Fruit fly (Drosophila melanogaster) whole organism, embryonic: Measurements from ENCODE around the gene MFS9.

Source experiments
- ATbp ChIP-seq: fragments of 200-800 bp; sonication (Bioruptor generic); optimal IDR thresholded peaks from 2 replicates; lab custom pipeline; 2017; ENCODE audit warnings: missing biosample characterization, mild to moderate bottlenecking, missing genetic modification characterization, missing genetic modification reagents
- B-H2 ChIP-seq: fragments of 200-800 bp; sonication (Bioruptor generic); optimal IDR thresholded peaks from 2 replicates; lab custom pipeline; 2018; ENCODE audit warnings: missing biosample characterization, mild to moderate bottlenecking, missing genetic modification characterization
- BEAF-32 ChIP-seq: fragments of 200-800 bp; sonication (Bioruptor generic); optimal IDR thresholded peaks from 3 replicates; lab custom pipeline; 2017; ENCODE audit warnings: missing biosample characterization, missing genetic modification characterization, mild to moderate bottlenecking, moderate library complexity, missing genetic modification reagents
- CG11504 ChIP-seq: fragments of 200-800 bp; sonication (Bioruptor generic); optimal IDR thresholded peaks from 3 replicates; lab custom pipeline; 2019; ENCODE audit warnings: missing biosample characterization, mild to moderate bottlenecking, missing genetic modification characterization, moderate library complexity
- CG13287 ChIP-seq: fragments of 200-800 bp; sonication (Bioruptor generic); IDR thresholded peaks from 2 replicates; pipeline ENCODE4 v1.3.6; 2022; ENCODE audit warnings: missing biosample characterization, missing genetic modification characterization; ENCODE audit not compliant: partially characterized antibody
- CG15011 ChIP-seq: fragments of 200-800 bp; sonication (Bioruptor generic); optimal IDR thresholded peaks from 3 replicates; lab custom pipeline; 2018; ENCODE audit warnings: missing biosample characterization, mild to moderate bottlenecking, missing genetic modification characterization
- CG16815 ChIP-seq: fragments of 200-800 bp; sonication (Bioruptor generic); optimal IDR thresholded peaks from 3 replicates; lab custom pipeline; 2017; ENCODE audit warnings: missing biosample characterization, mild to moderate bottlenecking, missing genetic modification characterization
- CG17912 ChIP-seq: fragments of 200-800 bp; sonication (Bioruptor generic); optimal IDR thresholded peaks from 2 replicates; lab custom pipeline; 2018; ENCODE audit warnings: missing biosample characterization, mild to moderate bottlenecking, missing genetic modification characterization
- CG18476 ChIP-seq: fragments of 200-800 bp; sonication (Bioruptor generic); optimal IDR thresholded peaks from 2 replicates; lab custom pipeline; 2016; ENCODE audit warnings: missing biosample characterization, mild to moderate bottlenecking, missing genetic modification characterization
- CG18764 ChIP-seq: fragments of 200-800 bp; sonication (Bioruptor generic); optimal IDR thresholded peaks from 3 replicates; lab custom pipeline; 2016; ENCODE audit warnings: missing biosample characterization, missing genetic modification characterization
- CG2120 ChIP-seq: fragments of 200-800 bp; sonication (Bioruptor generic); optimal IDR thresholded peaks from 3 replicates; lab custom pipeline; 2016; ENCODE audit warnings: missing biosample characterization, missing genetic modification characterization
- CG2875 ChIP-seq: fragments of 200-800 bp; sonication (Bioruptor generic); optimal IDR thresholded peaks from 2 replicates; lab custom pipeline; 2017; ENCODE audit warnings: missing biosample characterization, mild to moderate bottlenecking, missing genetic modification characterization, missing genetic modification reagents
- CG4282 ChIP-seq: fragments of 200-800 bp; sonication (Bioruptor generic); optimal IDR thresholded peaks from 2 replicates; lab custom pipeline; 2016; ENCODE audit warnings: missing biosample characterization, missing genetic modification characterization
- CG4617 ChIP-seq: fragments of 200-800 bp; sonication (Bioruptor generic); optimal IDR thresholded peaks from 3 replicates; lab custom pipeline; 2016; ENCODE audit warnings: missing biosample characterization, missing genetic modification characterization, borderline replicate concordance
- CG4820 ChIP-seq: fragments of 200-800 bp; sonication (Bioruptor generic); optimal IDR thresholded peaks from 3 replicates; lab custom pipeline; 2016; ENCODE audit warnings: missing biosample characterization, missing genetic modification characterization
- CG8281 ChIP-seq: fragments of 200-800 bp; sonication (Bioruptor generic); optimal IDR thresholded peaks from 2 replicates; lab custom pipeline; 2018; ENCODE audit warnings: missing biosample characterization, mild to moderate bottlenecking, missing genetic modification characterization, moderate library complexity
- CkIIα-i1 ChIP-seq: fragments of 200-800 bp; sonication (Bioruptor generic); IDR thresholded peaks from 2 replicates; pipeline ENCODE4 v1.3.6; 2022; ENCODE audit warnings: missing biosample characterization, missing genetic modification characterization
- D19B ChIP-seq: fragments of 200-800 bp; sonication (Bioruptor generic); optimal IDR thresholded peaks from 2 replicates; lab custom pipeline; 2017; ENCODE audit warnings: missing biosample characterization, mild to moderate bottlenecking, missing genetic modification characterization
- Dek ChIP-seq: fragments of 200-800 bp; sonication (Bioruptor generic); optimal IDR thresholded peaks from 3 replicates; lab custom pipeline; 2019; ENCODE audit warnings: missing biosample characterization, mild to moderate bottlenecking, missing genetic modification characterization, moderate library complexity
- E2f1 ChIP-seq: fragments of 200-800 bp; sonication (Bioruptor generic); IDR thresholded peaks from 2 replicates; pipeline ENCODE4 v1.3.6; 2022; ENCODE audit warnings: missing biosample characterization, missing genetic modification characterization
- E2f2 ChIP-seq: fragments of 200-800 bp; sonication (Bioruptor generic); IDR thresholded peaks from 2 replicates; pipeline ENCODE4 v1.3.6; 2022; ENCODE audit warnings: missing biosample characterization, missing genetic modification characterization
- Ets97D ChIP-seq: fragments of 200-800 bp; sonication (Bioruptor generic); optimal IDR thresholded peaks from 3 replicates; lab custom pipeline; 2016; ENCODE audit warnings: missing biosample characterization, missing genetic modification characterization
- Fer2 ChIP-seq: fragments of 200-800 bp; sonication (Bioruptor generic); optimal IDR thresholded peaks from 2 replicates; lab custom pipeline; 2018; ENCODE audit warnings: missing biosample characterization, mild to moderate bottlenecking, missing genetic modification characterization, moderate library complexity
- GATAe ChIP-seq: fragments of 200-800 bp; sonication (Bioruptor generic); conservative IDR thresholded peaks from 2 replicates; pipeline ENCODE4 v1.3.6; 2022; ENCODE audit warnings: missing biosample characterization, missing genetic modification characterization
- Gsc ChIP-seq: fragments of 200-800 bp; sonication (Bioruptor generic); IDR thresholded peaks from 2 replicates; pipeline ENCODE4 v1.3.6; 2022; ENCODE audit warnings: missing biosample characterization, missing genetic modification characterization
- Hmx ChIP-seq: fragments of 200-800 bp; sonication (Bioruptor generic); optimal IDR thresholded peaks from 2 replicates; lab custom pipeline; 2016; ENCODE audit warnings: missing biosample characterization, missing genetic modification characterization
- Hr39 ChIP-seq: fragments of >200 bp; optimal IDR thresholded peaks from 2 replicates; lab custom pipeline; 2017
- Kr ChIP-seq: fragments of 200-800 bp; sonication (Bioruptor generic); optimal IDR thresholded peaks from 2 replicates; lab custom pipeline; 2017; ENCODE audit warnings: missing biosample characterization, mild to moderate bottlenecking, missing genetic modification characterization
- Mad ChIP-seq: fragments of 200-800 bp; sonication (Bioruptor generic); optimal IDR thresholded peaks from 2 replicates; lab custom pipeline; 2016; ENCODE audit warnings: missing biosample characterization, missing genetic modification characterization
- Myb ChIP-seq: fragments of 200-800 bp; sonication (Bioruptor generic); optimal IDR thresholded peaks from 2 replicates; lab custom pipeline; 2016; ENCODE audit warnings: missing biosample characterization, missing genetic modification characterization
- Nf-YA ChIP-seq: fragments of 200-800 bp; sonication (Bioruptor generic); IDR thresholded peaks from 2 replicates; pipeline ENCODE4 v1.3.6; 2022; ENCODE audit warnings: missing biosample characterization, missing genetic modification characterization
- Nf-YB ChIP-seq: fragments of 200-800 bp; sonication (Bioruptor generic); optimal IDR thresholded peaks from 3 replicates; lab custom pipeline; 2019; ENCODE audit warnings: missing biosample characterization, mild to moderate bottlenecking, missing genetic modification characterization, moderate library complexity
- Oli ChIP-seq: fragments of 200-800 bp; sonication (Bioruptor generic); optimal IDR thresholded peaks from 2 replicates; lab custom pipeline; 2018; ENCODE audit warnings: missing biosample characterization, mild to moderate bottlenecking, missing genetic modification characterization, moderate library complexity
- Taf1 ChIP-seq: fragments of 200-800 bp; sonication (Bioruptor generic); IDR thresholded peaks from 2 replicates; pipeline ENCODE4 v1.3.6; 2022; ENCODE audit warnings: missing biosample characterization, missing genetic modification characterization
- ase ChIP-seq: fragments of 200-800 bp; sonication (Bioruptor generic); IDR thresholded peaks from 3 replicates; pipeline ENCODE4 v1.3.6; 2022; ENCODE audit warnings: missing biosample characterization, missing genetic modification characterization
- cad ChIP-seq: fragments of >200 bp; optimal IDR thresholded peaks from 2 replicates; lab custom pipeline; 2017; ENCODE audit warnings: missing biosample characterization, missing genetic modification characterization
- disco-r ChIP-seq: fragments of 200-800 bp; sonication (Bioruptor generic); optimal IDR thresholded peaks from 2 replicates; lab custom pipeline; 2016; ENCODE audit warnings: missing biosample characterization, missing genetic modification characterization
- dm ChIP-seq: fragments of 200-800 bp; sonication (Bioruptor generic); optimal IDR thresholded peaks from 3 replicates; lab custom pipeline; 2016; ENCODE audit warnings: missing biosample characterization, missing genetic modification characterization
- dmrt11E ChIP-seq: fragments of 200-800 bp; sonication (Bioruptor generic); optimal IDR thresholded peaks from 3 replicates; lab custom pipeline; 2018; ENCODE audit warnings: missing biosample characterization, mild to moderate bottlenecking, missing genetic modification characterization, moderate library complexity
- fd102C ChIP-seq: fragments of 200-800 bp; sonication (Bioruptor generic); optimal IDR thresholded peaks from 2 replicates; lab custom pipeline; 2018; ENCODE audit warnings: missing biosample characterization, mild to moderate bottlenecking, missing genetic modification characterization, moderate library complexity
- gcm2 ChIP-seq: fragments of 200-800 bp; sonication (Bioruptor generic); optimal IDR thresholded peaks from 2 replicates; lab custom pipeline; 2016; ENCODE audit warnings: missing biosample characterization, missing genetic modification characterization
- ham ChIP-seq: fragments of 200-800 bp; sonication (Bioruptor generic); IDR thresholded peaks from 2 replicates; pipeline ENCODE4 v1.3.6; 2022; ENCODE audit warnings: missing biosample characterization, missing genetic modification characterization
- inv ChIP-seq: fragments of 200-800 bp; sonication (Bioruptor generic); IDR thresholded peaks from 2 replicates; pipeline ENCODE4 v1.3.6; 2022; ENCODE audit warnings: missing biosample characterization, missing genetic modification characterization; ENCODE audit not compliant: partially characterized antibody
- kah ChIP-seq: fragments of 200-800 bp; sonication (Bioruptor generic); optimal IDR thresholded peaks from 2 replicates; lab custom pipeline; 2018; ENCODE audit warnings: missing biosample characterization, mild to moderate bottlenecking, missing genetic modification characterization
- ken ChIP-seq: fragments of 200-800 bp; sonication (Bioruptor generic); IDR thresholded peaks from 3 replicates; pipeline ENCODE4 v1.3.6; 2022; ENCODE audit warnings: missing biosample characterization, missing genetic modification characterization
- klu ChIP-seq: fragments of 200-800 bp; sonication (Bioruptor generic); IDR thresholded peaks from 2 replicates; pipeline ENCODE4 v1.3.6; 2022; ENCODE audit warnings: missing biosample characterization, missing genetic modification characterization
- p53 ChIP-seq: fragments of 200-800 bp; sonication (Bioruptor generic); optimal IDR thresholded peaks from 2 replicates; lab custom pipeline; 2016; ENCODE audit warnings: missing biosample characterization, missing genetic modification characterization
- pros ChIP-seq: fragments of 200-800 bp; sonication (Bioruptor generic); optimal IDR thresholded peaks from 3 replicates; lab custom pipeline; 2019; ENCODE audit warnings: missing biosample characterization, mild to moderate bottlenecking, missing genetic modification characterization, moderate library complexity
- run ChIP-seq: fragments of 200-800 bp; sonication (Bioruptor generic); optimal IDR thresholded peaks from 3 replicates; lab custom pipeline; 2018; ENCODE audit warnings: missing biosample characterization, mild to moderate bottlenecking, missing genetic modification characterization
- sc ChIP-seq, 3 experiments: fragments of >200 bp in 2 of 3; fragments of 200-800 bp in 1 of 3; sonication (Bioruptor generic) in 1 of 3; optimal IDR thresholded peaks; 2 replicates in 2 of 3; 3 replicates in 1 of 3; lab custom pipeline; 2017; ENCODE audit warnings: mild to moderate bottlenecking in 1 of 3, missing biosample characterization in 1 of 3, missing genetic modification characterization in 1 of 3, missing genetic modification reagents in 1 of 3
- sima ChIP-seq: fragments of 200-800 bp; sonication (Bioruptor generic); optimal IDR thresholded peaks from 2 replicates; lab custom pipeline; 2016; ENCODE audit warnings: missing biosample characterization, missing genetic modification characterization

MFS9 gene

dm6 chr3R:20555720-20556280 lies 43.5 kb upstream of the MFS9 start (continued):
- TF ChIP-seq CG8281 (no peak), CG11504 (tag; lab: Kevin White, UChicago) (no peak), CG4282 (GFP tag; lab: Kevin White, UChicago) (peak; percentile 20), BEAF-32 (GFP tag; lab: Kevin White, UChicago) (no peak), p53 (no peak), sima (GFP tag; lab: Kevin White, UChicago) (no peak), CG2120 (GFP tag; lab: Kevin White, UChicago) (no peak), CG2875 (peak; percentile 5), E2f2 (GFP tag; lab: Robert Waterston, UW) (no peak), run (tag; lab: Kevin White, UChicago) (no peak), CG18476 (GFP tag; lab: Kevin White, UChicago) (no peak), E2f1 (GFP tag; lab: Robert Waterston, UW) (no peak), Nf-YA (no peak), disco-r (no peak), ken (0 out of 3 replicates have a peak, but pooled peaks have one; percentile 57), CG18764 (GFP tag; lab: Kevin White, UChicago) (no peak), ATbp (GFP tag; lab: Kevin White, UChicago) (peak; percentile 73), Hr39 (lab: Kevin White, UChicago) (no peak), inv (GFP tag; lab: Robert Waterston, UW) (no peak), B-H2 (GFP tag; lab: Kevin White, UChicago) (peak; percentile 75), Fer2 (tag; lab: Kevin White, UChicago) (peak; percentile 36), pros (GFP tag; lab: Kevin White, UChicago) (peak; percentile 50), CG17912 (GFP tag; lab: Kevin White, UChicago) (peak; percentile 80), Dek (tag; lab: Kevin White, UChicago) (no peak), Nf-YB (GFP tag; lab: Kevin White, UChicago) (no peak), sc (optimal IDR thresholded peaks at IDR 0.05; lab: Kevin White, UChicago) (no peak), sc (GFP tag; optimal IDR thresholded peaks at IDR 0.05; lab: Kevin White, UChicago) (no peak), Kr (GFP tag; lab: Kevin White, UChicago) (no peak), ham (GFP tag; lab: Robert Waterston, UW) (no peak), Oli (tag; lab: Kevin White, UChicago) (no peak), kah (GFP tag; lab: Kevin White, UChicago) (no peak), CG15011 (GFP tag; lab: Kevin White, UChicago) (no peak), CG13287 (0 out of 2 replicates have a peak, but pooled peaks have one; percentile 12), GATAe (no peak), ase (GFP tag; lab: Robert Waterston, UW) (no peak), CG16815 (GFP tag; lab: Kevin White, UChicago) (no peak), cad (GFP tag; lab: Kevin White, UChicago) (no peak), dmrt11E (no peak), Ets97D (no peak), CG4820 (no peak), fd102C (peak; percentile 13), gcm2 (GFP tag; lab: Kevin White, UChicago) (no peak), dm (GFP tag; lab: Kevin White, UChicago) (no peak), CkIIα-i1 (GFP tag; lab: Robert Waterston, UW) (no peak), Hmx (GFP tag; lab: Kevin White, UChicago) (no peak), Myb (GFP tag; lab: Kevin White, UChicago) (no peak), D19B (GFP tag; lab: Kevin White, UChicago) (no peak), CG4617 (GFP tag; lab: Kevin White, UChicago) (no peak), Mad (no peak), klu (GFP tag; lab: Robert Waterston, UW) (no peak), Gsc (GFP tag; lab: Robert Waterston, UW) (no peak), Taf1 (GFP tag; lab: Robert Waterston, UW) (no peak)
